Worm (Caenorhabditis elegans) whole organism, young adult: Measurements from ENCODE around the gene oac-50.

ENCODE experiments used
- B0035.1 ChIP-seq: sonication (generic microtip); optimal IDR thresholded peaks from 2 replicates; lab custom pipeline; 2016; ENCODE audit warnings: missing genetic modification characterization, mild to moderate bottlenecking, missing compliant biosample characterization, missing genotype, missing genetic modification reagents
- B0261.1 ChIP-seq: sonication (generic microtip); optimal IDR thresholded peaks from 2 replicates; lab custom pipeline; 2016; ENCODE audit warnings: mild to moderate bottlenecking, missing genetic modification characterization, moderate library complexity, missing compliant biosample characterization
- C06A6.2 ChIP-seq: fragments of 200-800 bp; sonication (Bioruptor generic); conservative IDR thresholded peaks from 2 replicates; pipeline ENCODE4 v1.3.6; 2022; ENCODE audit warnings: missing genetic modification characterization, missing compliant biosample characterization
- D2030.7 ChIP-seq: fragments of 200-800 bp; sonication (Bioruptor generic); IDR thresholded peaks from 2 replicates; pipeline ENCODE4 v1.3.6; 2022; ENCODE audit warnings: missing genetic modification reagents, missing genetic modification characterization, missing compliant biosample characterization
- F55B11.4 ChIP-seq: sonication (generic microtip); optimal IDR thresholded peaks from 2 replicates; lab custom pipeline; 2016; ENCODE audit warnings: missing compliant biosample characterization, missing genetic modification characterization, borderline replicate concordance; ENCODE audit not compliant: insufficient read depth
- F57A8.1 ChIP-seq: fragments of 200-800 bp; sonication (Bioruptor generic); optimal IDR thresholded peaks from 2 replicates; lab custom pipeline; 2018; ENCODE audit warnings: mild to moderate bottlenecking, missing genetic modification characterization, moderate library complexity, missing compliant biosample characterization
- F57C9.4 ChIP-seq: sonication (generic microtip); optimal IDR thresholded peaks from 2 replicates; lab custom pipeline; 2017; ENCODE audit warnings: mild to moderate bottlenecking, missing genetic modification characterization, missing compliant biosample characterization
- K11D2.4 ChIP-seq: fragments of 200-800 bp; sonication (Bioruptor generic); IDR thresholded peaks from 2 replicates; pipeline ENCODE4 v1.3.6; 2022; ENCODE audit warnings: missing genetic modification reagents, missing genetic modification characterization, missing compliant biosample characterization
- Y53G8AR.9 ChIP-seq: fragments of 200-800 bp; sonication (Bioruptor generic); conservative IDR thresholded peaks from 2 replicates; pipeline ENCODE4 v1.3.6; 2022; ENCODE audit warnings: missing genetic modification reagents, missing genetic modification characterization, missing compliant biosample characterization
- Y56A3A.18 ChIP-seq: fragments of 200-800 bp; sonication (Bioruptor generic); IDR thresholded peaks from 2 replicates; pipeline ENCODE4 v1.3.6; 2022; ENCODE audit warnings: missing genetic modification reagents, missing genetic modification characterization, missing compliant biosample characterization
- Y67H2A.10 ChIP-seq: fragments of 200-800 bp; sonication (Bioruptor generic); conservative IDR thresholded peaks from 2 replicates; pipeline ENCODE4 v1.3.6; 2022; ENCODE audit warnings: missing genetic modification reagents, missing genetic modification characterization, missing compliant biosample characterization
- Y79H2A.3 ChIP-seq: fragments of 200-800 bp; sonication (Bioruptor generic); conservative IDR thresholded peaks from 2 replicates; pipeline ENCODE4 v1.3.6; 2022; ENCODE audit warnings: missing genetic modification reagents, missing genetic modification characterization, missing compliant biosample characterization
- ama-1 ChIP-seq, 3 experiments: fragments of 150-350 bp in 1 of 3; sonication (generic microtip) in 2 of 3; optimal IDR thresholded peaks; 2 replicates each; lab custom pipeline; 2014 to 2018; ENCODE audit warnings: missing biosample characterization in 2 of 3, missing genetic modification characterization in 2 of 3, missing genetic modification reagents in 2 of 3
- aptf-2 ChIP-seq: fragments of 200-800 bp; sonication (Bioruptor generic); conservative IDR thresholded peaks from 2 replicates; pipeline ENCODE4 v1.3.6; 2022; ENCODE audit warnings: missing genetic modification reagents, missing genetic modification characterization, missing compliant biosample characterization
- aptf-3 ChIP-seq: fragments of 200-800 bp; sonication (Bioruptor generic); IDR thresholded peaks from 2 replicates; pipeline ENCODE4 v1.3.6; 2022; ENCODE audit warnings: missing genetic modification characterization, missing compliant biosample characterization
- attf-3 ChIP-seq: fragments of 200-800 bp; sonication (Bioruptor generic); conservative IDR thresholded peaks from 2 replicates; pipeline ENCODE4 v1.3.6; 2022; ENCODE audit warnings: missing genetic modification reagents, missing genetic modification characterization, missing compliant biosample characterization
- ccch-3 ChIP-seq: fragments of 200-800 bp; sonication (Bioruptor generic); optimal IDR thresholded peaks from 2 replicates; lab custom pipeline; 2018; ENCODE audit warnings: mild to moderate bottlenecking, missing genetic modification characterization, missing compliant biosample characterization
- cebp-1 ChIP-seq, 2 experiments: fragments of 200-800 bp in 1 of 2; sonication (Bioruptor generic) in 1 of 2; sonication (generic microtip) in 1 of 2; IDR thresholded peaks in 1 of 2; optimal IDR thresholded peaks in 1 of 2; 2 replicates each; pipeline versions ENCODE4 v1.3.6 to Lab custom; 2017 to 2022; ENCODE audit warnings: missing compliant biosample characterization in 2 of 2, missing genetic modification characterization in 2 of 2, mild to moderate bottlenecking in 1 of 2, missing genetic modification reagents in 1 of 2, moderate library complexity in 1 of 2
- dox-1 ChIP-seq: fragments of 200-800 bp; sonication (Bioruptor generic); IDR thresholded peaks from 2 replicates; pipeline ENCODE4 v1.3.6; 2022; ENCODE audit warnings: missing genetic modification reagents, missing genetic modification characterization, missing compliant biosample characterization
- efl-1 ChIP-seq: fragments of 150-350 bp; optimal IDR thresholded peaks from 2 replicates; lab custom pipeline; 2014; ENCODE audit warnings: missing biosample characterization, missing genetic modification reagents, missing genetic modification characterization
- egl-18 ChIP-seq: fragments of 200-800 bp; sonication (Bioruptor generic); IDR thresholded peaks from 2 replicates; pipeline ENCODE4 v1.3.6; 2022; ENCODE audit warnings: missing genetic modification reagents, missing genetic modification characterization, missing compliant biosample characterization
- egl-44 ChIP-seq: fragments of 200-800 bp; sonication (Bioruptor generic); IDR thresholded peaks from 2 replicates; pipeline ENCODE4 v1.3.6; 2022; ENCODE audit warnings: missing genetic modification reagents, missing genetic modification characterization, missing compliant biosample characterization
- ekl-4 ChIP-seq: fragments of 200-800 bp; sonication (Bioruptor generic); IDR thresholded peaks from 2 replicates; pipeline ENCODE4 v1.3.6; 2022; ENCODE audit warnings: missing genetic modification reagents, missing genetic modification characterization, missing compliant biosample characterization
- gei-17 ChIP-seq: fragments of 200-800 bp; sonication (Bioruptor generic); optimal IDR thresholded peaks from 2 replicates; lab custom pipeline; 2018; ENCODE audit warnings: mild to moderate bottlenecking, missing genetic modification characterization, missing compliant biosample characterization
- hmg-1.2 ChIP-seq: fragments of 200-800 bp; sonication (Bioruptor generic); IDR thresholded peaks from 2 replicates; pipeline ENCODE4 v1.3.6; 2022; ENCODE audit warnings: missing genetic modification reagents, missing genetic modification characterization, missing compliant biosample characterization
- lin-26 ChIP-seq: fragments of 200-800 bp; sonication (Bioruptor generic); IDR thresholded peaks from 2 replicates; pipeline ENCODE4 v1.3.6; 2022; ENCODE audit warnings: missing genetic modification reagents, missing genetic modification characterization, missing compliant biosample characterization
- lin-35 ChIP-seq, 3 experiments: fragments of 150-350 bp in 2 of 3; sonication (generic microtip) in 1 of 3; optimal IDR thresholded peaks; 2 replicates each; lab custom pipeline; 2014 to 2018; ENCODE audit warnings: missing biosample characterization in 3 of 3, missing genetic modification characterization in 3 of 3, missing genetic modification reagents in 3 of 3
- lin-40 ChIP-seq: sonication (generic microtip); optimal IDR thresholded peaks from 2 replicates; lab custom pipeline; 2016; ENCODE audit warnings: missing genetic modification characterization, mild to moderate bottlenecking, missing compliant biosample characterization, missing genotype, missing genetic modification reagents
- lsy-27 ChIP-seq: sonication (generic microtip); optimal IDR thresholded peaks from 2 replicates; lab custom pipeline; 2017; ENCODE audit warnings: missing genetic modification characterization, mild to moderate bottlenecking, missing compliant biosample characterization, antibody characterized with exemption, missing genotype, borderline replicate concordance; ENCODE audit not compliant: insufficient read depth
- madf-6 ChIP-seq: fragments of 200-800 bp; sonication (Bioruptor generic); IDR thresholded peaks from 2 replicates; pipeline ENCODE4 v1.3.6; 2022; ENCODE audit warnings: missing genetic modification reagents, missing genetic modification characterization, missing compliant biosample characterization
- madf-8 ChIP-seq: fragments of 200-800 bp; sonication (Bioruptor generic); conservative IDR thresholded peaks from 2 replicates; pipeline ENCODE4 v1.3.6; 2022; ENCODE audit warnings: missing genetic modification reagents, missing genetic modification characterization, missing compliant biosample characterization
- mcd-1 ChIP-seq: fragments of 200-800 bp; sonication (Bioruptor generic); IDR thresholded peaks from 2 replicates; pipeline ENCODE4 v1.3.6; 2022; ENCODE audit warnings: missing genetic modification reagents, missing genetic modification characterization, missing compliant biosample characterization
- nfya-2 ChIP-seq: fragments of 200-800 bp; sonication (Bioruptor generic); IDR thresholded peaks from 2 replicates; pipeline ENCODE4 v1.3.6; 2022; ENCODE audit warnings: missing genetic modification reagents, missing genetic modification characterization, missing compliant biosample characterization
- nhr-27 ChIP-seq: fragments of 200-800 bp; sonication (Bioruptor generic); optimal IDR thresholded peaks from 2 replicates; lab custom pipeline; 2018; ENCODE audit warnings: mild to moderate bottlenecking, missing genetic modification characterization, moderate library complexity, missing compliant biosample characterization
- nhr-80 ChIP-seq: sonication (generic microtip); optimal IDR thresholded peaks from 2 replicates; lab custom pipeline; 2016; ENCODE audit warnings: missing genetic modification characterization, missing compliant biosample characterization
- snpc-1.3 ChIP-seq: sonication (generic microtip); optimal IDR thresholded peaks from 2 replicates; lab custom pipeline; 2017; ENCODE audit warnings: missing genetic modification characterization, mild to moderate bottlenecking, missing compliant biosample characterization, antibody characterized with exemption, moderate library complexity, missing genotype, missing genetic modification reagents; ENCODE audit not compliant: insufficient read depth
- somi-1 ChIP-seq: fragments of 200-800 bp; sonication (Bioruptor generic); optimal IDR thresholded peaks from 2 replicates; lab custom pipeline; 2018; ENCODE audit warnings: mild to moderate bottlenecking, missing genetic modification characterization, missing compliant biosample characterization
- sptf-2 ChIP-seq: fragments of 200-800 bp; sonication (Bioruptor generic); optimal IDR thresholded peaks from 2 replicates; lab custom pipeline; 2018; ENCODE audit warnings: mild to moderate bottlenecking, missing genetic modification characterization, missing compliant biosample characterization
- tlf-1 ChIP-seq: fragments of 200-800 bp; sonication (Bioruptor generic); optimal IDR thresholded peaks from 2 replicates; lab custom pipeline; 2018; ENCODE audit warnings: mild to moderate bottlenecking, missing genetic modification characterization, missing compliant biosample characterization
- unc-130 ChIP-seq: sonication (generic microtip); optimal IDR thresholded peaks from 2 replicates; lab custom pipeline; 2016; ENCODE audit warnings: missing genetic modification reagents, missing genetic modification characterization, missing compliant biosample characterization
- unc-62 ChIP-seq: fragments of 150-350 bp; optimal IDR thresholded peaks from 2 replicates; lab custom pipeline; 2014; ENCODE audit warnings: missing biosample characterization, missing genetic modification reagents, missing genetic modification characterization
- xnd-1 ChIP-seq: sonication (generic microtip); optimal IDR thresholded peaks from 2 replicates; lab custom pipeline; 2016; ENCODE audit warnings: missing genotype, missing genetic modification reagents, missing genetic modification characterization, missing compliant biosample characterization
- ztf-22 ChIP-seq: fragments of 200-800 bp; sonication (Bioruptor generic); optimal IDR thresholded peaks from 2 replicates; lab custom pipeline; 2018; ENCODE audit warnings: mild to moderate bottlenecking, missing genetic modification characterization, moderate library complexity, missing compliant biosample characterization

oac-50 gene

ce11 chrV:9096674-9097073, 23.3 kb upstream of the oac-50 start (continued):
- TF ChIP-seq Y53G8AR.9 (GFP tag; lab: Robert Waterston, UW), result 0 out of 2 replicates have a peak, but pooled peaks have one; percentile 10
- no peak for TF ChIP-seq ztf-22 (GFP tag; lab: Kevin White, UChicago)
- TF ChIP-seq Y67H2A.10 (GFP tag; lab: Robert Waterston, UW), result no peak
- TF ChIP-seq, all 124 proteins: peak for 5

DNA sequence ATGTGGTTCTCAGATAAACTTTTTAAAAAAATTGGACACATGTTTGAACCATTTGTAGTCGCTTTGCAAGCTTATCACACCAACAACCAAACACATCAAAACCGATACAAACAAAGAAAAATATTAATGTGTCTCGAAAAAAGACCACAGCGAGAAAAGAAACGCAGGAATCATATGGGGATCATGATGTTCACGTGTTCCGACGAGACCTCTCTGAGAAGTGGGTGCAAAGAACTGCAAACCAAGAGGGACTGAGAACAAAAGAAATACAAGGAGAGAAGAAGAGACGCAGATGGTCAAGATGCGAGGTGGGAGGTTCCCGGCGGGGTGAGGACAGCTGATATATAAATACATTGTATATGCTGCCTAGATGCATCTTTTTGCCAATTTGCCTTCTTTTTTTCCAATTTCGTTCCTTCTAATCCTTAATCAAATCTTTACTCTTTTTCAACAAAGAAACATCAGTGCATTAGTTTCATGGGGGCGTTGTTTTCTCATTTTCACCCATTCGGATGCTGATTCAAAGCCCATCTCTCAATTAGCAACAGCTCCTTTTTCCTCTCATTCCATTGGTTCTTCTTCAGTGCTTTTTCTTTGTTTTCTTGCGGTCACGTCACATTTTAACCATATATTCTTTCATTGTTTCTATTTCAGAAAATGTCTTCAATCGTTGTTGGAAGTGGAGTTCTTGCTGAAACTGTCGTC, 22.4 kb upstream of the oac-50 start, which contains the start of gene F21C10.10:
Gene F21C10.10, plus strand, starts transcription at position 655 of the 705 bp plus-strand sequence.
- TF ChIP-seq unc-62 (peak; percentile 52), ama-1 (optimal IDR thresholded peaks at IDR 0.05; lab: Kevin White, UChicago) (peak; percentile 59), ama-1 (GFP tag; optimal IDR thresholded peaks at IDR 0.05; lab: Kevin White, UChicago) (no peak), ztf-22 (GFP tag; lab: Kevin White, UChicago) (peak; percentile 60), nhr-27 (no peak), dox-1 (GFP tag; lab: Robert Waterston, UW) (peak; percentile 78), somi-1 (GFP tag; lab: Kevin White, UChicago) (peak; percentile 87), egl-44 (GFP tag; lab: Robert Waterston, UW) (peak; percentile 42; the same call in 1 of the 2 replicates), xnd-1 (tag; lab: Kevin White, UChicago) (no peak), F55B11.4 (tag; lab: Kevin White, UChicago) (no peak), egl-18 (GFP tag; lab: Robert Waterston, UW) (no peak), hmg-1.2 (GFP tag; lab: Robert Waterston, UW) (peak; percentile 90), tlf-1 (peak; percentile 34), Y79H2A.3 (GFP tag; lab: Robert Waterston, UW) (no peak), nhr-80 (tag; lab: Kevin White, UChicago) (peak; percentile 81), madf-6 (GFP tag; lab: Robert Waterston, UW) (no peak), attf-3 (GFP tag; lab: Robert Waterston, UW) (no peak), Y56A3A.18 (GFP tag; lab: Robert Waterston, UW) (no peak), nfya-2 (GFP tag; lab: Robert Waterston, UW) (no peak), B0261.1 (no peak), ccch-3 (no peak), cebp-1 (GFP tag; IDR thresholded peaks at IDR 0.05; lab: Robert Waterston, UW) (no peak), cebp-1 (tag; optimal IDR thresholded peaks at IDR 0.05; lab: Kevin White, UChicago) (peak; percentile 81), F57A8.1 (GFP tag; lab: Kevin White, UChicago) (no peak), sptf-2 (GFP tag; lab: Kevin White, UChicago) (no peak), lin-35 (GFP tag; optimal IDR thresholded peaks at IDR 0.05; lab: Kevin White, UChicago) (peak in 1 of 3 experiments; percentile 0), F57C9.4 (tag; lab: Kevin White, UChicago) (no peak), lin-26 (GFP tag; lab: Robert Waterston, UW) (peak; percentile 71; the same call in 1 of the 2 replicates), lsy-27 (tag; lab: Kevin White, UChicago) (no peak), D2030.7 (no peak), Y67H2A.10 (GFP tag; lab: Robert Waterston, UW) (no peak), mcd-1 (GFP tag; lab: Robert Waterston, UW) (peak; percentile 50), B0035.1 (no peak), ekl-4 (GFP tag; lab: Robert Waterston, UW) (peak; percentile 58), C06A6.2 (GFP tag; lab: Robert Waterston, UW) (peak; percentile 88), efl-1 (no peak), madf-8 (GFP tag; lab: Robert Waterston, UW) (no peak), aptf-3 (GFP tag; lab: Robert Waterston, UW) (no peak), snpc-1.3 (tag; lab: Kevin White, UChicago) (no peak), unc-130 (no peak), Y53G8AR.9 (GFP tag; lab: Robert Waterston, UW) (peak; percentile 38; the same call in 1 of the 2 replicates), gei-17 (GFP tag; lab: Kevin White, UChicago) (peak; percentile 52), aptf-2 (GFP tag; lab: Robert Waterston, UW) (no peak), lin-40 (tag; lab: Kevin White, UChicago) (peak; percentile 91), K11D2.4 (GFP tag; lab: Robert Waterston, UW) (peak; percentile 80)
